Fruit fly (Drosophila melanogaster) ovary, adult (tissue): Measurements from ENCODE around the gene CG18480.
"Not testable (repeated sequence)": the region's sequence is repeated elsewhere in the genome, so short reads cannot be mapped to it uniquely, and the experiment has no call there.

Source experiments
- CG17801 ChIP-seq: fragments of 200-800 bp; optimal IDR thresholded peaks from 2 replicates; lab custom pipeline; 2019; ENCODE audit warnings: missing biosample characterization, mild to moderate bottlenecking, missing genetic modification characterization, moderate library complexity; ENCODE audit not compliant: partially characterized antibody

The CG18480 gene

DNA sequence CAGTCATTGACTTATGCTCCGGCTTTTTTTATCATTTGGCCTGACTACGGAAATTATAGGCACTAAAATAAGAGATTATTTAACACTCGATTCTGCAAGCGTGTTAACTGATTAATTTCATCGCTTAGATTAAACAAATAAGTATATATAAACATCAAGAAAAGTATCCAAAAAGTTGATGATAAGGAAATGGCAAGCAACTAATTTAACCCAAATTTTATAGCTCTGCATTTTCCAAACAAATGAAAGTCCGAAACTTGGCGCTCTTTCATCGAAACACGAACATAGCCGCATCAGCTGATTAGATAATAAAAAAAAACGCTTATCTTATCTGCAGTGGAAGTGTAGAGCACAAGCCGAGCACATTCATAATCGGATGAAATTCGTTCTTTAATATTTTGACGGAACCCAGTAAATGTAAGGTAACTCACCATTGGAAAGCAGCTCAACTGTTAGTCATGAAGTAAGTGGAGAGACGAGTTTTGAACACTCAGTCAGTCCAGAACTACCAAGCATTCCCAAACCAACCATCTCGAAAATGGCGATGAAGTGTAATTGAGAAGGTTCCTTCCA is at the start of gene CG18480:
CG18480 (plus strand) TSS at position 407 of the 573 bp plus-strand sequence.
- no peak for TF ChIP-seq CG17801 (GFP tag; lab: Kevin White, UChicago)

DNA sequence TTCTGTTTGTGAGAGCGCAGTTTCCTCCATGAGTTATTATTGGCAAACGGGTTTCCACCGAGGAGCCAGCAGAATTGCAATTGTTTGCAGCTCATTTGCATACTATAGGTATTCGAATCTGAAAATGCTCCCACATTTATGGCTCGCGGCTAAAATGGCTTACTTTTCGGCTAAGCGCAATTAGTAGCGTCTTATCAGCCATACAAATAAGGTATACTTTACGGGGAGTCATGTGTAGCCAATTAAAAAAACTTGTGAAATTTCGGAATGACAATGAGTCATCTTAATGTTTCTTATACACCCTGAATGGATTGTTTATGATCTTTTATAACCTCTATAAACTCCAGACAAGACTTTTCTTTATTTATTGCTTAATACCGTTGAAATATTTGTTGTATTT is 20.7 kb upstream of the CG18480 start:
- no peak for TF ChIP-seq CG17801 (GFP tag; lab: Kevin White, UChicago)

DNA sequence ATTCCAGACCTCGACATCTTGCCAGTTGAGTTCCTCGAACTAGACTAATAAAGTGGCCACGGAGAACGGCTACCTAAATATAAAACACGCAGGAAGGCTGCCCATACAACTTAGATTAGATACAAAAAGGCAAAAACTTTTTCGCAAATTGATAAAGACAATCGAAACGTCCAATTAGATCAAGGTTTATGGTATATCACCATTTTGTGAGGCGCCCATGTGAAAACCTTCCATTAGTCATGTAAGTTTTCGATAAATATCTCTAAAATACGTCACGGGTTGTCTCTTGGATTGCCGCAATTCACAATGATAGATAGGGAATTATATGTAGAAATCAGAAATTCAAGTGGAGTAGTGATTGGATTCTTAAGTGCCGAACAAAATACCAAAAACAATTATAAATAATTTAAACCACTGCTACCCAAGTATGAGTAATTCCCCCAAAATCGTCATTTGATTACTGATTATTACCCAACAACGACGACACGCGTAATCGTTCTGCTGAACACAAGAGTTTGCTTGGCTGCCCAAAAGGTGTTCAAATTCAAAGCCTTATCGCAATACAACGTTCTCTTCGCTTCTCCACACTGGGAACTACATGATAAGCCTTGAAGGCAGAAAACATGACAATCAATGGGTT is 18.0 kb upstream of the CG18480 start, which contains the start of gene CG15255:
CG15255 (minus strand) TSS at position 51 of the 640 bp plus-strand sequence.
- TF ChIP-seq CG17801 (GFP tag; lab: Kevin White, UChicago), result no peak

DNA sequence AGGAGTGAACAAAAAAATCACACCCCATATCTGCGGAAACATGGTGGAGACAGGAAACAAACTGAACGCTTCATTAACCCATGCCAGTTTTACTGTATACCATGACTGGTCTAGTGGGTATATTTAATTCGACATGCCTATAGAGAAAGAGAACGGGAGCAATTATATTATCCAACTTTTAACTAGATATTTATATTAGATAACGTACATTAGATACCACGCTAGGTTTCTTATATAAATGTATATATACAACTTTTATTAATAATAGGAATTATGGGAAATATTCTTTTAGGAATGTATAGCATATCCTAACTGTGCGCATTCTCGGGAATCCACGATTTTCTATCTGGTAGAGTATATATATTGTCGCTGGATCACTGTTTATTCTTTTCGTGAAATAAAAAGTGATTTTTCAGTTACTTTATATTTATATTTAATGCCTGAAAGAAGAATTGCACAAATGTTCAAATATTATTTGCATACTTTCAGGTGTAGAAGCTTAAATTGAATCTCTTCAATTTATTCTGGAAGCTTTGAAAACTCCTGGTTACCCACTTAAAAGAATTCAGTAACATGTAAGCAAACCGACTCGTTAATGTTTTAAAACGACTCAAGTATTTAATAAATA is 16.4 kb upstream of the CG18480 start, which contains the start of gene Semp1:
Semp1 (minus strand) TSS at position 51 of the 628 bp plus-strand sequence.
- no peak for TF ChIP-seq CG17801 (GFP tag; lab: Kevin White, UChicago)

DNA sequence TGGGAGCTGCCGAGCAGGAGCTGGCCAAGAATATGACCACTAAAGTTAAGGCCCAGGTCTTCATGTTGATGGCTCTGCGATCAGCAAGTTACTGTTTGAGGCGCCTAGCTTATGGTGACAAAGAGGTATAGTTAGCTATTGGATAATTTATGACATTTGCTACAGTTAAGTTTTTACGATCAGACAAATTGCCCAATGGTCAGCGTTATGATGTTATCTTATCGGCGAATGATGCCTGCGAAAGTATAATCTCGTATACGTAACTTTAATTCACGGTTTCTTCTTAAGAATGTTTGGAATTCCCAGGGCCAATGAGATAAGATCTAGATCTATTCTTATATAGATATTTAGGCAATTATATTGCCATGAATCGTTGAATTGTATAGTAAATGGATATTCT is 15.1 kb upstream of the CG18480 start, which contains the start of gene CG15254:
CG15254 (minus strand) TSS at position 101 of the 400 bp plus-strand sequence.
- TF ChIP-seq CG17801 (GFP tag; lab: Kevin White, UChicago), result no peak

DNA sequence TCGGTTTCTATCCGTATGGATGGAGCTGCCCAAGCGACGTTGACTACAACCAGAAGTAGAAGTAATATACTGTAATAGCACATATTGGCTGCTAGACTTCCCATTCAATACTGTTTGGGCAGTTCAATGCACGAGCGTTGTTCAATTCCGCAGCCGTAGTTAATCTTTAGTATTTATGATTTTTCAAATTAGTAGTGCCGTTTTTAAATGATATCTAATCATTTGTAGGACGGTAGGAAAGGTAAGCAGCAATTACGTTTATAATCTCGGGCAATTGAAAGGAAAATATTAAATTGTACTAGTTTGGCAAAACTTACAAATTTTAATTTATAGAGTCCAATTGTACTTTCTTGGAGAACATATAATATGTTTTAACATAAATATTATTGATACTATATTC is 13.6 kb upstream of the CG18480 start, which contains the start of gene CG15253:
CG15253 (minus strand) TSS at position 101 of the 400 bp plus-strand sequence.
- no peak for TF ChIP-seq CG17801 (GFP tag; lab: Kevin White, UChicago)

DNA sequence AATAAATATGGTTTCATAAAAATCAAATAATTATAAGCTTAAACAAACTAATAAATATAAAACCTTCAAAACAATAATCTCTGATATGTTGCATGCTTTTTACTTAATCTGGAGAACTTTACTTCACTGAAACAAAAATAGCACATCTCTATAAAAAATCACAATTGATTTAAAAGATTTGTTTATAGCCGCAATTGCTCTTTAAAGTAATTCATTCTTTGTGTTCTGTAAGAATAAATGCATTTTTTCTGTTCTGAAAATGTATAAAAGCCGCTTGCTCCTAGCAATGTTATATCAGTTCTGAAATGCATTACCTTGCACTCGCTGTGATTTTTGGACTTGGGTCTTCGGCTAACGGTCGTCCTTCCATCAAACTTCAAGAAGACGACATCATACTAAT is 13.1 kb upstream of the CG18480 start, which contains the start of gene CG11865:
CG11865 (plus strand) TSS at position 301 of the 400 bp plus-strand sequence.
- TF ChIP-seq CG17801 (GFP tag; lab: Kevin White, UChicago), result no peak

DNA sequence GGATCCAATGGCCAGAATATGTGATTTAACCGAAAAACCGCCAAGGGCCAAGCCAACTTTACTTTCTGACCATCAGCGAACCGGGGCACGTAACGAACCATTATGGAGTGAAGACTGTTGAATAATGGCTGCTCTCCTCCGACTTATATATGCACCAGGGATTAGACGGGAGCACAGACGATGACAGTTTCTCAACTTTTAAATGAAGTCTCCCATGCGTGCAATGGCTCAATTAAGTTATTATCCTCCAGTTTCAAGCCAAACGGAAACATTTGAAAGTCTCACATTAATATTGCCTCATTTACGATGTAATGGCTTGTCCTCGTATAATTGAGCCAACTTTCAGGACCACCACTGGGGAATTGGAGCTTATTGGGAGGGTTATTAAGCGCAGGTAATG is 6.3 kb upstream of the CG18480 start, which contains the start of gene Or35a:
Or35a (minus strand) TSS at position 101 of the 400 bp plus-strand sequence.
- no peak for TF ChIP-seq CG17801 (GFP tag; lab: Kevin White, UChicago)

DNA sequence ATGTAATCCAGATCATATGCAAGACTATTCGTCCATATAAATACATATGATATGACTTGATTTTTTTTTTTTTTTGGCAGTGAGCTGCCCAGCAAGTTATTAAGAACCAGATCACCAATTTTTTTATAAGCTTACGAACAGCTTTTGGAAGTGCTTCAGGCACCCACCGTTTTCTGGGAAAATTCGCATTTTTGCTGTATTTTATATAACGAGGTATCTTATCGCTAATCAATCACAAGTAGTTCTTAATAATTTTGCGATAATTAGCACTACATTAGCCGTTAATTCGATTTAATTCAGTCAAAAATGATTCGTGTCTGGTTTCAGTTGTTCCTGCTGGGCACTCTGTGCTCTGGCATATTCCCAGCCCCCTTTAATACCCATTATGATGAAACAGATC is 1.4 kb upstream of the CG18480 start, which contains the start of gene CG7631:
CG7631 (plus strand) TSS at position 301 of the 400 bp plus-strand sequence.
- TF ChIP-seq CG17801 (GFP tag; lab: Kevin White, UChicago), result no peak

DNA sequence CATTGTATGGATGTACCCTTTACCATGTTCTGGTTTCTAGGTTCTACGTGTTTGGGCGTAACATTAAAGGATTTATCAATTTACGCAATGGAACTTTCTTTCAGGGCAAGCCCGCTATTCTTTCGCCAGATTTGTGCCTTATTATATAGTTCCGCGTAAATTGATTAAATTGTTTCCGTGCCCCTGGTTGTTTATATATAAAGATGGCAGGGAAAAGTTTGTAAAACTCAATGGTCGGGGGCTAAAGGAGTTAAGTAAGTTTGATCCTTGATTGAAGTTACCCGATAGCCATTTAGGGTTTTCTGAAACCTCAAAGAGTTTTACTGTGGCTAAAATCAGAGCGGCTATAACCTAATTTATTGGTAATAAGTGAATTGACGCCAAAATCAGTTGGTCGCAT is 11.9 kb downstream of the CG18480 start:
- no peak for TF ChIP-seq CG17801 (GFP tag; lab: Kevin White, UChicago)

DNA sequence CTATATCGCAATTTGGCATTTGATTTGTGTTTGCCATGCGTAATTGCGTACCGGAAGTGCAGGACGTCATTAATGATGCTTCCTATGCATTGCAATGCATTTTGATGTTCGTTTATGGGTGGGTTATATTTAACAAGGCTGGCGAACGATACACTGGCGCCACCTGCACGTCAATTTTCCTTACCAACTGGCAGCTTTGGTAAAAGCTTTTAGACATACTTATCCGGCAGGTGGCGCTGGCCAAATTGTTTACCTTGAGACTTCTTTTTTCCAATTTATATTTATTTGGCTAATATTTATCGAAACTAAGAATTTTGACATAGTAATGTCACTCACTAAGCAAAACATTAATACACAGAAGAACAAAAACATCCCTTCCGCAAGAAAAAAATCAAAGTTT is 14.0 kb downstream of the CG18480 start:
- no peak for TF ChIP-seq CG17801 (GFP tag; lab: Kevin White, UChicago)

DNA sequence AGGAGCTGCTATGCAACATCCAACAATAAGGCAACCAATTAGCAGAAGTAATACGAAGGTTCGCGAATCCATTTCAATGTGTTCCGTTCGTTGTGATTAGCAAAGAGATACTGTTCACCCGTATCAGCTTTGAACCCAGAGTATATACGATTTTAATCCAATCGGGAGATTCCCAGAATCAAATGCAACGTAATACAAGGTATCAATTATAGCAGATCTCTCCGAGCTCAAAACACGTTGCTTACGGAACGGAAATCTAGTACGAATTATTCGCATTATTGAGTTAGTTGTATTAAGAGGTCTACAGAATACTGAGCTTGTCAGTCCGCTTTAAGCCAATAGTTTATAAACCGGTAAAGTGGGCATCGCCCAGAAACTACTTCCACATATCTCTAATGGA is 29.6 kb downstream of the CG18480 start, which contains the start of gene CG44141:
CG44141 (minus strand) TSS at position 101 of the 400 bp plus-strand sequence.
- TF ChIP-seq CG17801 (GFP tag; lab: Kevin White, UChicago), result not testable (repeated sequence)

DNA sequence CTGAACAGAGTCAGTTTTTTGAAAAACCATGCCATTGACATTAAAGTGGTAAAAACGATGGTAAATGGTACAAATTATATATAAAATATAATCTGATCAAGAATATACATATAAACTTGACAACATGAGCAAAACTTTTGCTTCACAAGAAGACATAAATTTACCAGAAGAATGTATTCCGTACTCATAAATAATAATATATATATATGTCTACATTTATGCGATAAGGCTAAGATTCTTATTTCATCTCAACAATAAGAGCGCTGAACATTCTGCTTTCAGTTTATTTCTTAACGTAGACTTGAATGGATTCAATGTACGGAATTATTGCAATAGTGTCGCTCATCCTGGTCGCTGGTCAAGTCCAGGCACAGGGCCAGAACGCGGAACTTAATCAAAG is 30.9 kb downstream of the CG18480 start, which contains the start of gene CG18477:
CG18477 (plus strand) TSS at position 301 of the 400 bp plus-strand sequence.
- not testable (repeated sequence) for TF ChIP-seq CG17801 (GFP tag; lab: Kevin White, UChicago)

DNA sequence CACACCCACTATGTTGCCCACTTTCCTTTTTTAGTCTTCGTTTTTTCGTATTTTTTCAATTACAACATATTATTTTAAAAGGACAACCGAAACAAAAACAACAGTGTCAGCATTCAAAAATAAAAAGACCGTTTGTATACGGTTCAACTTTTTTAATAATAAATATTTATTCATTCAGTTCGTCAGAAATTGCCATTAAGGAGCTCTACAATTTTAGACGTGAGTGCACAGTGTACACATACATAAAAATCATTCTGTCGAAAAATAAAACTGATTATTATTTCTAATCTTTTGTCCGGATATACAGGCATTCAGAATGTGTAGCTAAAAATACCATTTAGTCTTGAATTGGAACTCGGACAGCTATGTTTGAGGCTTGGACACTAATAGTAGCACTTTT is 40.1 kb downstream of the CG18480 start, which contains the start of gene CG18478:
CG18478 (plus strand) TSS at position 301 of the 400 bp plus-strand sequence.
- TF ChIP-seq CG17801 (GFP tag; lab: Kevin White, UChicago), result not testable (repeated sequence)

DNA sequence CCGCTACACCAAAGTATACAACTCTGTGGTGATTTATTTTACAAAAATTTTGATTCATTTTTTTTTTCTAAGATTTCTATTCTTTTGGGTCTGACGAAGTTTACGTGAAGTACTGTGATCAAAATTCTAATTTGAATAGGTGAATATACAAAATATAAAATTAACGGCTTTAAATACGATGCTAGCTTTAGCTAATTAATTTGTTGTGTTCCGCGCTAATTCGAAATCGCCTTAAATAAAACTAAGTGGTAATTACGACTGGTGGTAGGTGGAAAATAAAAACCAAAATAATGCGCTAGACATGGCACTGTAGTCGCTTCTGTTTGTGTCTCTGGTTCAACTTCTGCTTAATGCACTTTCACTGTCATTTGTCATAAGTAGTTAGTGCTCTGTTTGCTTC is 46.2 kb downstream of the CG18480 start, which contains the start of gene CG43923:
CG43923 (minus strand) TSS at position 101 of the 400 bp plus-strand sequence.
- TF ChIP-seq CG17801 (GFP tag; lab: Kevin White, UChicago), result not testable (repeated sequence)
